Worm (Caenorhabditis elegans): ENCODE data around the gene D2085.7.

- TF ChIP-seq ceh-36 (tag; optimal IDR thresholded peaks at IDR 0.05) (no peak), flt-1 (GFP tag; IDR thresholded peaks at IDR 0.05) (no peak), ama-1 (optimal IDR thresholded peaks at IDR 0.05) (no peak)
Observed at ce11 chrII:8612470-8612869, 28.7 kb upstream of the D2085.7 start, which contains the start of gene T22C8.1.
